Worm (Caenorhabditis elegans) whole organism, midembryonic: ENCODE measurements around the gene Y51A2B.2.

Source experiments
- T22C8.4 ChIP-seq: fragments of 200-800 bp; sonication (Bioruptor generic); IDR thresholded peaks from 2 replicates; pipeline ENCODE4 v1.3.6; 2022; ENCODE audit warnings: missing genetic modification characterization, missing compliant biosample characterization
- cog-1 ChIP-seq: sonication (generic microtip); optimal IDR thresholded peaks from 2 replicates; lab custom pipeline; 2016; ENCODE audit warnings: missing genetic modification characterization, missing compliant biosample characterization
- ztf-29 ChIP-seq: fragments of 200-800 bp; sonication (Bioruptor generic); IDR thresholded peaks from 2 replicates; pipeline ENCODE4 v1.3.6; 2022; ENCODE audit warnings: missing genetic modification reagents, missing genetic modification characterization, missing compliant biosample characterization

DNA sequence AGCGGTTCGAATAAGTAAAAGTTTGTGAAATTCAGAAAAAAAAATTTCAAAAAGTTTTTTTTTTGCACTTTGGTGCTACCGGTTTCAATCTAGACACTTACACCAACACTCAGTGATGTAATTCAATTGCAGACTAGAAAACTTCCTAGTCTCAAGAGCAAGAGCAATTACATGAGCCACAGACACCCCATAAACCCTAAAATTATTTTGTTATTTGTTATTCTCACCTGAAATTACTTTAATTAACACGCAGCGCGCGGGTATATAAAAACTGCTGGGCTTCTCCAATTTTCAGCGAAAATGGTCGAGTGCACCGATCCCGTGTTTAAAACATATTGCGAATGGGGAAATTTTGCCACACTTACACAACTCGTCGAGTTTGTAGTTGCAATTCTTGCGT lies 52.0 kb downstream of the Y51A2B.2 start, which contains the start of gene srw-83:
- TF ChIP-seq T22C8.4 (GFP tag; lab: Robert Waterston, UW), result no peak
- TF ChIP-seq cog-1, result no peak
- TF ChIP-seq ztf-29 (GFP tag; lab: Robert Waterston, UW), result no peak
